Fruit fly (Drosophila melanogaster): ENCODE results near the gene B-H2.
A peak's percentile ranks its signal among the peaks of the same experiment; 100 is the strongest.

dm6 chrX:17298900-17299836, 15.2 kb upstream of the B-H2 start:
- TF ChIP-seq dmrt93B (GFP tag; optimal IDR thresholded peaks at IDR 0.05) (peak; percentile 61), usp (GFP tag; optimal IDR thresholded peaks at IDR 0.05) (no peak), lola (GFP tag; optimal IDR thresholded peaks at IDR 0.05) (no peak), fru (GFP tag; optimal IDR thresholded peaks at IDR 0.05) (peak; percentile 77), N (GFP tag; optimal IDR thresholded peaks at IDR 0.05) (no peak), h (GFP tag; optimal IDR thresholded peaks at IDR 0.05) (peak; percentile 67), pan (optimal IDR thresholded peaks at IDR 0.05) (no peak), Hr83 (GFP tag; optimal IDR thresholded peaks at IDR 0.05; ENCODE audit: poor library complexity, severe bottlenecking) (no peak), Jra (GFP tag; optimal IDR thresholded peaks at IDR 0.05) (no peak), psq (GFP tag; optimal IDR thresholded peaks at IDR 0.05) (peak; percentile 56), Vsx2 (GFP tag; optimal IDR thresholded peaks at IDR 0.05; ENCODE audit: partially characterized antibody) (no peak), Sp1 (GFP tag; optimal IDR thresholded peaks at IDR 0.05) (peak; percentile 64)

All from whole organism, wandering third instar larva.